Worm (Caenorhabditis elegans): ENCODE data around the gene Y43F8B.3.

DNA sequence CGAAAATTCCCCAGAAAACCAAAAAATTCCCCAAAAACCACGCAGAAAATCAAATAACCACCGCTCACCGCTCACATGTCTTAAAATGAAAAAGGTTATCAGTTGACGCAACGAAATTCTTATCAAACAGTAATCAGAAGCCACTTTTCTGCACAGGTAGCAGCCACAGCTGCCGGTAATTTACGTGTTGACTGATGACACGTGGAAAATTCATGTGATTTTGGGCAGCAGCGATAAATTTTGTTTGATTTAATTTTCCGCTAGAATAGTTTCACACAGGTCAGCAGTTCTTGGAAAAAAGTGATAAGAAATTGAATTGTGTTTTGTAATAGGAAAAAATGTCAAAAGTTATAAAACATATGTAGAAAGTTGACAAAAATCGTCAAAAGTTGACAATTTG, 24.7 kb downstream of the Y43F8B.3 start:
- TF ChIP-seq W03F9.2 (tag; optimal IDR thresholded peaks at IDR 0.05) (no peak), him-1 (tag; optimal IDR thresholded peaks at IDR 0.05) (no peak), dao-5 (tag; optimal IDR thresholded peaks at IDR 0.05) (no peak)

Measured in whole organism, L4/young adult.